Worm (Caenorhabditis elegans): ENCODE measurements around the gene ncx-2.
A peak's percentile ranks its signal among the peaks of the same experiment; 100 is the strongest.

ncx-2 gene

ce11 chrV:5303389-5303788, at the start of gene ncx-2:
Gene ncx-2, plus strand, starts transcription at chrV:5303689.
- TF ChIP-seq unc-62 (GFP tag; optimal IDR thresholded peaks at IDR 0.05) (no peak), C34F6.9 (tag; optimal IDR thresholded peaks at IDR 0.05) (no peak), ztf-4 (tag; optimal IDR thresholded peaks at IDR 0.05) (no peak), snpc-4 (tag; optimal IDR thresholded peaks at IDR 0.05) (no peak), nhr-129 (tag; optimal IDR thresholded peaks at IDR 0.05) (no peak), unc-55 (GFP tag; optimal IDR thresholded peaks at IDR 0.05) (no peak), gmeb-1 (tag; optimal IDR thresholded peaks at IDR 0.05) (no peak), peb-1 (tag; optimal IDR thresholded peaks at IDR 0.05) (no peak), elt-1 (tag; optimal IDR thresholded peaks at IDR 0.05) (no peak), nhr-25 (tag; optimal IDR thresholded peaks at IDR 0.05) (no peak), nhr-77 (tag; optimal IDR thresholded peaks at IDR 0.05) (no peak)

- TF ChIP-seq mab-5 (tag; optimal IDR thresholded peaks at IDR 0.05) (no peak), fos-1 (tag; optimal IDR thresholded peaks at IDR 0.05) (no peak), nhr-237 (tag; optimal IDR thresholded peaks at IDR 0.05) (no peak), nhr-129 (tag; optimal IDR thresholded peaks at IDR 0.05) (no peak)
Observed at ce11 chrV:5257358-5257757, 46.1 kb upstream of the ncx-2 start, which contains the start of gene srt-67. Gene srt-67, minus strand, starts transcription at chrV:5257458.

DNA sequence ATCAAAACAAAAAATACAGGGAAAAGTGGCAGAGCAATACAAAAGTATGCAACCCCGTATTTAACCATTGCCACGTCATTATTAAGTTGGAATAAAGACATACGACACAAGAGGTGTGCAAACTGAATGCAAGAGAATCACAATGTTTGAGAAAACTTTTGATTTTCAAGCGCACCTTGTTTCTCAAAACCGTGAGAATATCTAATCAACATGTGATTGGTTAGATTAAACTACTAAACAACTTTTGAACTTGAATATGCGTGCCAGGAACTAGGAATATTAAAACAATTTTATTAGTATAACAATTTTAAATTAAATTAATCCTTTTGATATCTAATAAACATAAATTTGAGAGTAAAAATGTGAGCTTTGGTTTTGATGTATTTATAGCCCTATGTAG, 44.0 kb upstream of the ncx-2 start, which contains the start of gene srt-70:
srt-70 (minus strand) TSS at position 101 of the 400 bp plus-strand sequence.
- TF ChIP-seq sem-4 (tag; optimal IDR thresholded peaks at IDR 0.05) (no peak), ceh-82 (tag; optimal IDR thresholded peaks at IDR 0.05) (no peak), ama-1 (optimal IDR thresholded peaks at IDR 0.05) (no peak), nhr-12 (tag; optimal IDR thresholded peaks at IDR 0.05) (no peak), unc-62 (GFP tag; optimal IDR thresholded peaks at IDR 0.05) (no peak)

ce11 chrV:5262999-5263398, 40.5 kb upstream of the ncx-2 start, which contains the start of gene cest-30:
Gene cest-30, minus strand, starts transcription at chrV:5263099.
- no peak for TF ChIP-seq lin-39 (tag; optimal IDR thresholded peaks at IDR 0.05)

DNA sequence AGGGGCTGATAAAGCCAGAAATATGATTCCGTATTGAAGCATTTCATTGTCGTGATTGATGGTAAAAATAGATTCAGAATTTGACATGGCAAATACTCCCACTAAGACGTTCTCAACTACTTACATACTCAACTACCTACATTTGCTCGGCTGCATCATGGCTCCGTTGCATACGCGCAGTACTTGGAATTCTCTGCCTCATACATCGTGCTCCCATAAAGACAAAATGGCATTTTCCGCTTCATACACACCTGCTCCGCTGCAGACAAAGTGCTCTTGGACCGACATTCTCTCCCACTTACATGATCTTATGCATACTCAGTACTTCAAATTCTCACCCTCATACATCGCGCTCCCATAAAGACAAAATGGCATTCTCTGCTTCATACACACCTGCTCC, 37.9 kb upstream of the ncx-2 start, which contains the start of the genes srt-69 and B0238.12:
srt-69 (minus strand) TSS at position 101 of the 400 bp plus-strand sequence.
B0238.12 (plus strand) TSS at position 264 of the 400 bp plus-strand sequence.
- TF ChIP-seq R02D3.7 (tag; optimal IDR thresholded peaks at IDR 0.05) (no peak), elt-1 (tag; optimal IDR thresholded peaks at IDR 0.05) (no peak), skn-1 (tag; optimal IDR thresholded peaks at IDR 0.05) (no peak), aly-2 (tag; optimal IDR thresholded peaks at IDR 0.05) (no peak), gmeb-1 (tag; optimal IDR thresholded peaks at IDR 0.05) (no peak), mab-5 (tag; optimal IDR thresholded peaks at IDR 0.05) (no peak), Y55F3AM.14 (GFP tag; optimal IDR thresholded peaks at IDR 0.05) (no peak), dmd-4 (tag; optimal IDR thresholded peaks at IDR 0.05) (no peak), nhr-129 (tag; optimal IDR thresholded peaks at IDR 0.05) (no peak), egl-27 (tag; optimal IDR thresholded peaks at IDR 0.05) (no peak), nhr-11 (tag; optimal IDR thresholded peaks at IDR 0.05) (no peak), ztf-4 (tag; optimal IDR thresholded peaks at IDR 0.05) (no peak), lsy-2 (tag; optimal IDR thresholded peaks at IDR 0.05) (no peak), sem-4 (tag; optimal IDR thresholded peaks at IDR 0.05) (no peak), mdl-1 (tag; optimal IDR thresholded peaks at IDR 0.05) (no peak), nhr-23 (tag; optimal IDR thresholded peaks at IDR 0.05) (no peak), F13H6.1 (tag; optimal IDR thresholded peaks at IDR 0.05) (no peak), lin-13 (GFP tag; optimal IDR thresholded peaks at IDR 0.05) (no peak), nhr-10 (tag; optimal IDR thresholded peaks at IDR 0.05) (no peak)

DNA sequence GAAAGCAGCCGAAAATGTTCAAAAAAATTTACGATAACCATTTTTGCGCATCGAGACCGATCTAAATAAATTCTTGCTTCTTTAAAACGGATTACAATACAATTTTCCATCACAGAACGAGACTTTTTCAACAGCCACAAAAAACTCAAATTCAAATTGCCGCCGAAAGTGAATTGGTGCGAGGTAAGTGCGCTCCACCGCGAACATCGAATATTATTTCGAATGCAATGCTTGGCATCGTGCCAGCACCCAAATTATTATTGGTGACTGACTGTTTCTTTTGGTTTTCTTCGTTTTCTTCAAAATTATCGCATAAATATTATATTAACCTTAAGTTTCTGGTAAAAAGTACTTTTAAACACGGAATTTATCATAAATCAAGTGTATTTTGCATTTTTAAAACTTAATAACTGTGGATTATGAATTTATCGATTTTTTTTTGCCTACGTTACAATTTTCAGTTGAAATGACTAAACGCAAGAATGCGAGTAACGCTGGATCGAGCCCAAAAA, 34.4 kb upstream of the ncx-2 start, which contains the start of gene penr-1:
penr-1 (plus strand) TSS at position 462 of the 512 bp plus-strand sequence.
- no peak for TF ChIP-seq ZK546.5 (tag; optimal IDR thresholded peaks at IDR 0.05)
- no peak for TF ChIP-seq ceh-82 (tag; optimal IDR thresholded peaks at IDR 0.05)
- no peak for TF ChIP-seq elt-3 (tag; optimal IDR thresholded peaks at IDR 0.05)
- TF ChIP-seq nhr-237 (tag; optimal IDR thresholded peaks at IDR 0.05): no peak
- peak; percentile 40 for TF ChIP-seq F13H6.1 (tag; optimal IDR thresholded peaks at IDR 0.05)
- no peak for TF ChIP-seq Y55F3AM.14 (GFP tag; optimal IDR thresholded peaks at IDR 0.05)
- TF ChIP-seq gmeb-1 (tag; optimal IDR thresholded peaks at IDR 0.05): peak; percentile 92
- no peak for TF ChIP-seq snpc-4 (tag; optimal IDR thresholded peaks at IDR 0.05)
- no peak for TF ChIP-seq lin-39 (tag; optimal IDR thresholded peaks at IDR 0.05)
- TF ChIP-seq ceh-16 (tag; optimal IDR thresholded peaks at IDR 0.05): no peak
- TF ChIP-seq nhr-11 (tag; optimal IDR thresholded peaks at IDR 0.05): no peak
- no peak for TF ChIP-seq mdl-1 (tag; optimal IDR thresholded peaks at IDR 0.05)
- TF ChIP-seq fos-1 (tag; optimal IDR thresholded peaks at IDR 0.05): peak; percentile 15
- TF ChIP-seq mbf-1 (tag; optimal IDR thresholded peaks at IDR 0.05): no peak
- no peak for TF ChIP-seq skn-1 (tag; optimal IDR thresholded peaks at IDR 0.05)
- TF ChIP-seq lin-11 (tag; optimal IDR thresholded peaks at IDR 0.05): peak; percentile 18
- TF ChIP-seq zag-1 (tag; optimal IDR thresholded peaks at IDR 0.05): no peak
- TF ChIP-seq unc-39 (tag; optimal IDR thresholded peaks at IDR 0.05): no peak
- no peak for TF ChIP-seq dmd-4 (tag; optimal IDR thresholded peaks at IDR 0.05)
- TF ChIP-seq egl-27 (tag; optimal IDR thresholded peaks at IDR 0.05): no peak
- no peak for TF ChIP-seq nhr-23 (tag; optimal IDR thresholded peaks at IDR 0.05)
- no peak for TF ChIP-seq alr-1 (tag; optimal IDR thresholded peaks at IDR 0.05)
- TF ChIP-seq ztf-4 (tag; optimal IDR thresholded peaks at IDR 0.05): no peak
- peak; percentile 35 for TF ChIP-seq lin-13 (GFP tag; optimal IDR thresholded peaks at IDR 0.05)
- peak; percentile 3 to 74 for TF ChIP-seq lsy-2 (tag; optimal IDR thresholded peaks at IDR 0.05)
- peak; percentile 74 for TF ChIP-seq sma-9 (GFP tag; optimal IDR thresholded peaks at IDR 0.05)
- TF ChIP-seq sma-9 (tag; optimal IDR thresholded peaks at IDR 0.05): no peak
- no peak for TF ChIP-seq nhr-10 (tag; optimal IDR thresholded peaks at IDR 0.05)

Measured in whole organism, L2 larva.